Worm (Caenorhabditis elegans): ENCODE data around the gene glr-4.

Gene glr-4

ce11 chrII:7836613-7837226 lies 42.6 kb upstream of the glr-4 start (continued):
- TF ChIP-seq F13H6.1 (tag; optimal IDR thresholded peaks at IDR 0.05) (peak; percentile 92), nhr-12 (tag; optimal IDR thresholded peaks at IDR 0.05) (no peak), unc-39 (tag; optimal IDR thresholded peaks at IDR 0.05) (no peak), mab-5 (tag; optimal IDR thresholded peaks at IDR 0.05) (peak; percentile 44), unc-55 (GFP tag; optimal IDR thresholded peaks at IDR 0.05) (no peak), snpc-4 (tag; optimal IDR thresholded peaks at IDR 0.05) (no peak), nhr-129 (tag; optimal IDR thresholded peaks at IDR 0.05) (peak; percentile 65)

ce11 chrII:7835314-7835713 lies 41.2 kb upstream of the glr-4 start, which contains the start of gene cex-2:
cex-2 (minus strand) TSS chrII:7835414.
- TF ChIP-seq ceh-82 (tag; optimal IDR thresholded peaks at IDR 0.05) = no peak
- no peak for TF ChIP-seq nhr-12 (tag; optimal IDR thresholded peaks at IDR 0.05)
- no peak for TF ChIP-seq egl-27 (tag; optimal IDR thresholded peaks at IDR 0.05)
- no peak for TF ChIP-seq ama-1 (optimal IDR thresholded peaks at IDR 0.05)
- TF ChIP-seq alr-1 (tag; optimal IDR thresholded peaks at IDR 0.05) = no peak
- no peak for TF ChIP-seq sma-9 (GFP tag; optimal IDR thresholded peaks at IDR 0.05)
- TF ChIP-seq sma-9 (tag; optimal IDR thresholded peaks at IDR 0.05) = no peak

DNA sequence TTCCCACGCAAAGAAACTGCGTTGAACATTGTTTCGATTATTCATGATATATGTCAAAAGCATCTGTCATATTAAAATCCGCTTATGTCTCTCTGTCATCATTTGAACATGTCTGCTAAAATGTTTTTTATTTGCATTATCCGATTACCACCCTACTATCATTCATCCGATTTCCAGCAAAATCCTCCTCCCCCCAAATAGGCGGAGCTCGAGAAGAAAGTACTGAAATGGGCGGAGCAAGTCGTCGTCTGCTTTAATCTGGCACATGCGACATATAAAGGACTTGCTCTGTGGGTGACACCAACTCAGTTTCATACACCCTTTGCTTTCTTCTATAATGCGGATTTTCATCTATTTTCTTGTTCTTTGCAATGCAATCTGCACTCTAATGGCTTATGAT lies 37.9 kb upstream of the glr-4 start, which contains the start of gene T09A5.14:
Gene T09A5.14, plus strand, starts transcription at position 301 of the 400 bp plus-strand sequence.
- no peak for TF ChIP-seq R02D3.7 (tag; optimal IDR thresholded peaks at IDR 0.05)
- no peak for TF ChIP-seq nhr-21 (tag; optimal IDR thresholded peaks at IDR 0.05)
- no peak for TF ChIP-seq unc-55 (GFP tag; optimal IDR thresholded peaks at IDR 0.05)
- no peak for TF ChIP-seq ceh-82 (tag; optimal IDR thresholded peaks at IDR 0.05)
- TF ChIP-seq lin-11 (tag; optimal IDR thresholded peaks at IDR 0.05) = no peak
- TF ChIP-seq F13H6.1 (tag; optimal IDR thresholded peaks at IDR 0.05) = no peak
- TF ChIP-seq unc-39 (tag; optimal IDR thresholded peaks at IDR 0.05) = no peak
- no peak for TF ChIP-seq elt-3 (tag; optimal IDR thresholded peaks at IDR 0.05)
- TF ChIP-seq Y55F3AM.14 (GFP tag; optimal IDR thresholded peaks at IDR 0.05) = no peak
- no peak for TF ChIP-seq C34F6.9 (tag; optimal IDR thresholded peaks at IDR 0.05)
- TF ChIP-seq nhr-237 (tag; optimal IDR thresholded peaks at IDR 0.05) = no peak
- no peak for TF ChIP-seq ztf-4 (tag; optimal IDR thresholded peaks at IDR 0.05)
- TF ChIP-seq unc-62 (GFP tag; optimal IDR thresholded peaks at IDR 0.05) = no peak
- no peak for TF ChIP-seq nhr-77 (tag; optimal IDR thresholded peaks at IDR 0.05)
- no peak for TF ChIP-seq lin-39 (tag; optimal IDR thresholded peaks at IDR 0.05)
- no peak for TF ChIP-seq blmp-1 (tag; optimal IDR thresholded peaks at IDR 0.05; ENCODE audit: insufficient read depth)

DNA sequence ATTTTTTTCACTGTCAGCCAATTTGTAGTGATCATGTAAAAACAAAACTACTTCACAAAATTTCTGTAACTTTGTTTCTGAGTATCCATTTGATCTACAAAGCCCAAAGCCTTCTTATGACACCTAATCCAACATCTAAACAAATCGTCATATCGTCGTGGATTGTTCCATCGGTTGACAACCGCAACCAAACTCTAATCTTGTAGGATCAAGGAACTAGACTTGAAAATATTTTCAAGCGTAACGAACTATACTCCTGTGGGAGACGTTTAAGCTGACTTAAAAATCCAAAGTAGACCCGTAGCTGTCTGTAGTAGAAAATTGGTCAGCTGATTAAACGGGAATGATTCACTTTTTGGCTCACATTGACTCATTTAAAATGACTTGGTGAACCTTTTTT lies 35.5 kb upstream of the glr-4 start:
- TF ChIP-seq ceh-16 (tag; optimal IDR thresholded peaks at IDR 0.05) (no peak), crh-2 (tag; optimal IDR thresholded peaks at IDR 0.05) (no peak), lin-13 (GFP tag; optimal IDR thresholded peaks at IDR 0.05) (no peak)

ce11 chrII:7827883-7828282 lies 33.8 kb upstream of the glr-4 start:
- TF ChIP-seq lsy-2 (tag; optimal IDR thresholded peaks at IDR 0.05) = no peak
- no peak for TF ChIP-seq ceh-82 (tag; optimal IDR thresholded peaks at IDR 0.05)
- TF ChIP-seq fos-1 (tag; optimal IDR thresholded peaks at IDR 0.05) = no peak
- TF ChIP-seq alr-1 (tag; optimal IDR thresholded peaks at IDR 0.05) = no peak

DNA sequence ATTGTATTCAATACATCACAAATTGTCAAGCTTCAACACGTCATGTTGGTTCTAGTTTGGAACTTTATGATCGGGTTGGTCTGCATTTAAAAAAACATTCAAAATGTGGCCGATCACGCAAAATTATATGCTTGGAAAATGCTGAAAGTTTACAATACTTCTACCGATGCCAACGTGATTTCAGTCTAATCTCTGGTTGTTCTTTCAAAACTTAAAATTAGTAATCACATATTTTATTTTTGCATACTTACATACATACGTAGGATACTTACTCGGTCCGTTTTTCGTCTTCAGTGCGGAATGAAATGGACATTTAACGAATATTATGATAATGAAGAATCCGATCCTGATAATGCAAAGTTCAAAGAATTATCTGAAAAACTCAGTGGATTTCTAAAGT lies 31.0 kb upstream of the glr-4 start, which contains the start of gene srw-62:
Gene srw-62, plus strand, starts transcription at position 301 of the 400 bp plus-strand sequence.
- no peak for TF ChIP-seq nhr-6 (tag; optimal IDR thresholded peaks at IDR 0.05)
- no peak for TF ChIP-seq egl-27 (tag; optimal IDR thresholded peaks at IDR 0.05)
- no peak for TF ChIP-seq elt-1 (tag; optimal IDR thresholded peaks at IDR 0.05)
- TF ChIP-seq lsy-2 (tag; optimal IDR thresholded peaks at IDR 0.05) = no peak
- no peak for TF ChIP-seq nhr-25 (tag; optimal IDR thresholded peaks at IDR 0.05)
- TF ChIP-seq unc-55 (GFP tag; optimal IDR thresholded peaks at IDR 0.05) = no peak
- no peak for TF ChIP-seq mbf-1 (tag; optimal IDR thresholded peaks at IDR 0.05)
- TF ChIP-seq Y55F3AM.14 (GFP tag; optimal IDR thresholded peaks at IDR 0.05) = no peak
- no peak for TF ChIP-seq peb-1 (tag; optimal IDR thresholded peaks at IDR 0.05)
